Fruit fly (Drosophila melanogaster): ENCODE data around the gene Tfb4.

The Tfb4 gene

DNA sequence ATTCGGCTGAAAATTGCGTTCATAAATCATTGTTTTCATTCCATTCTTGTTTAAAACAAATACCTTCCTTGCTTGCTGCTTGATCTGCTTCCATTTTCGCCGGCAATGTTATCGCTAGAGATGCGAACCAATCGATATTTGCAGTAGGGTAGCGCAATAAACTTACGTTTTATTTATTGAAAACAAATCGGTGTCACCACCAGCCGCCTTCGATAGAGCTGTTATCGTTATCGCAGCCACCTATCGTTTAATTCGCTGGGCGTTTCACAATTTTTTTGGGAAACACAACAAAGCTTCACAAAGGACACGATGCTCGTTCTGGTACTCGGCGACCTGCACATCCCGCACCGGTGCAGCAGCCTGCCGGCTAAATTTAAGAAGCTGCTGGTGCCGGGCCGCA, at the start of gene Tfb4, which contains the start of gene Vps29:
Tfb4 (minus strand) TSS at position 124 of the 400 bp plus-strand sequence.
Vps29 (plus strand) TSS at position 213 of the 400 bp plus-strand sequence.
- TF ChIP-seq EcR (GFP tag; optimal IDR thresholded peaks at IDR 0.05) (no peak), pan (optimal IDR thresholded peaks at IDR 0.05) (no peak), usp (GFP tag; optimal IDR thresholded peaks at IDR 0.05) (no peak), psq (optimal IDR thresholded peaks at IDR 0.05) (no peak), Dll (optimal IDR thresholded peaks at IDR 0.05) (no peak), CG8478 (optimal IDR thresholded peaks at IDR 0.05) (no peak)

- no peak for TF ChIP-seq Dll (optimal IDR thresholded peaks at IDR 0.05)
- no peak for TF ChIP-seq usp (GFP tag; optimal IDR thresholded peaks at IDR 0.05)
- no peak for TF ChIP-seq psq (optimal IDR thresholded peaks at IDR 0.05)
- TF ChIP-seq CG8478 (optimal IDR thresholded peaks at IDR 0.05) = no peak
- no peak for TF ChIP-seq EcR (GFP tag; optimal IDR thresholded peaks at IDR 0.05)
- TF ChIP-seq pan (optimal IDR thresholded peaks at IDR 0.05) = no peak
Observed at dm6 chr2L:1199166-1199565, 48.7 kb upstream of the Tfb4 start, which contains the start of the genes CG5139 and CG43348. Gene CG5139 (minus strand): TSS chr2L:1199266. Gene CG43348 (plus strand): TSS chr2L:1199412.

dm6 chr2L:1185642-1186497, 35.4 kb upstream of the Tfb4 start, which contains the start of gene CG5001:
Gene CG5001 (plus strand): TSS chr2L:1185757.
- no peak for TF ChIP-seq EcR (GFP tag; optimal IDR thresholded peaks at IDR 0.05)
- TF ChIP-seq pan (optimal IDR thresholded peaks at IDR 0.05) = peak; percentile 86
- TF ChIP-seq psq (optimal IDR thresholded peaks at IDR 0.05) = no peak
- no peak for TF ChIP-seq usp (GFP tag; optimal IDR thresholded peaks at IDR 0.05)
- no peak for TF ChIP-seq CG8478 (optimal IDR thresholded peaks at IDR 0.05)
- TF ChIP-seq Dll (optimal IDR thresholded peaks at IDR 0.05) = peak; percentile 95

DNA sequence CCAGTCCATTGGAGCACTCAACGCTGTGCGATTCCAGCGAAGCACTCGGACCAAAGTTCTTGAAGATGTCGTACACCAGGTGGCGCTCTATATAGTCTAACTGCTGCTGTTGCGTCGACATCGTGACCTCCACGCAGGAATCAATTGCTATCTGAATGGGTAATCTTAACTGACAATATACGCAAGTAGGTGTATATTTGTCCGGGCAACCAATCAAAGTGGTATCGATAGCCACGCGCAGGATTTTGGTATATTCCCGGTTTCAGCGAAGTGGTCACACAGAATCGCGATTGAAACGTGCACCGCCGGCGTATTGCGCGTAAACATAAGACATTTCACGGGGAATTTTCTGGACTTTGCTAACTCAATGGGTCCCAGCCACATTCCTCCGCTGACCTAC, 33.3 kb upstream of the Tfb4 start, which contains the start of the genes CG5126 and Tgt:
CG5126 (minus strand) TSS at position 222 of the 400 bp plus-strand sequence.
Tgt (plus strand) TSS at position 267 of the 400 bp plus-strand sequence.
- TF ChIP-seq psq (optimal IDR thresholded peaks at IDR 0.05) = no peak
- no peak for TF ChIP-seq Dll (optimal IDR thresholded peaks at IDR 0.05)
- no peak for TF ChIP-seq EcR (GFP tag; optimal IDR thresholded peaks at IDR 0.05)
- no peak for TF ChIP-seq pan (optimal IDR thresholded peaks at IDR 0.05)
- TF ChIP-seq CG8478 (optimal IDR thresholded peaks at IDR 0.05) = no peak
- no peak for TF ChIP-seq usp (GFP tag; optimal IDR thresholded peaks at IDR 0.05)

dm6 chr2L:1177522-1177921, 27.0 kb upstream of the Tfb4 start, which contains the start of gene CG4896:
Gene CG4896 (plus strand): TSS chr2L:1177690.
- no peak for TF ChIP-seq pan (optimal IDR thresholded peaks at IDR 0.05)
- no peak for TF ChIP-seq Dll (optimal IDR thresholded peaks at IDR 0.05)
- TF ChIP-seq psq (optimal IDR thresholded peaks at IDR 0.05) = no peak
- no peak for TF ChIP-seq EcR (GFP tag; optimal IDR thresholded peaks at IDR 0.05)

DNA sequence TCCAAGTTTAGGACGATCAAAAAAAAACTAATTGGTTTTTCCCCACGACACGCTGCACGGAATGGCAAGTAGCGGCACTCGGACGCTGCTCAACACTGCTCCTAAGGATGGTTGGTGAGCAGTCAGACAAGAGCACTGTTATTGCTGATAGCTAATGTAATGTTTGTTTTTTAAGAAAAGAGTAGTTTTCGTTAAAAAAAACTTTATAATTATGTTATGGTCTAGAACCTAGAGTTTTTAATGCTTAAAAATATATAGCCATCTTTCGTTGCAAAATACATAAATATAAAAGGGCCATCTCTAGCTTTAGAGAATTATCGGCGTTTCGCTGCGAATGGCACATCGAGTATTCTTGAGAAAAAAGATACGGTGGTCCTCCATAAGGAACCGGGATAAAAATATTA, 22.2 kb upstream of the Tfb4 start, which contains the start of the genes Charon and CG4887:
Charon (minus strand) TSS at position 102 of the 404 bp plus-strand sequence.
CG4887 (plus strand) TSS at position 306 of the 404 bp plus-strand sequence.
- TF ChIP-seq EcR (GFP tag; optimal IDR thresholded peaks at IDR 0.05) = no peak
- TF ChIP-seq Dll (optimal IDR thresholded peaks at IDR 0.05) = no peak
- TF ChIP-seq usp (GFP tag; optimal IDR thresholded peaks at IDR 0.05) = no peak
- no peak for TF ChIP-seq psq (optimal IDR thresholded peaks at IDR 0.05)
- no peak for TF ChIP-seq pan (optimal IDR thresholded peaks at IDR 0.05)

dm6 chr2L:1169867-1170415, 19.5 kb upstream of the Tfb4 start, which contains the start of the genes CG31922 and Plap:
Gene CG31922 (plus strand): TSS chr2L:1170181.
Gene Plap (minus strand): TSS chr2L:1170365.
- TF ChIP-seq EcR (GFP tag; optimal IDR thresholded peaks at IDR 0.05) = no peak
- no peak for TF ChIP-seq pan (optimal IDR thresholded peaks at IDR 0.05)
- no peak for TF ChIP-seq psq (optimal IDR thresholded peaks at IDR 0.05)
- TF ChIP-seq CG8478 (optimal IDR thresholded peaks at IDR 0.05) = no peak
- TF ChIP-seq Dll (optimal IDR thresholded peaks at IDR 0.05) = no peak
- TF ChIP-seq usp (GFP tag; optimal IDR thresholded peaks at IDR 0.05) = no peak

DNA sequence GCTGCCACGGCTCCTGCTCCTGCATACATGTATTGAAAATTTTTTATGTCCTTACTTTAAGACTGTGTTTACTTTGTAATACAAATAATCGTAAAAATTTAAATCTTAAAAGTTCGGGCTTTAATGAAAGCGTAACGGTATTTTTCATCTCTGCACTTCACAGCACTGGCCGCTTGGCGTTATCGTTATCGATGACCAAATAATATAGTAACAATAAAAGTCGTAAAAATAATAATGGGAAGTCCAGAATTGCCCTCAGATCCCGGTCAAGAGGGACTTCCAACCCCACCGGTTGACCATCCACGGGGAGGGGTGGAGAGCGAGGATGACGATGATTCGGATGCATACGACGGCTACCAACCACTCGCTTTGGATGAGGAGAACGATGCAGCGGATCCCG, 15.8 kb upstream of the Tfb4 start, which contains the start of gene CG14341:
CG14341 (plus strand) TSS at position 181 of the 400 bp plus-strand sequence.
- no peak for TF ChIP-seq CG8478 (optimal IDR thresholded peaks at IDR 0.05)
- TF ChIP-seq Dll (optimal IDR thresholded peaks at IDR 0.05) = no peak
- TF ChIP-seq psq (optimal IDR thresholded peaks at IDR 0.05) = no peak
- no peak for TF ChIP-seq usp (GFP tag; optimal IDR thresholded peaks at IDR 0.05)
- TF ChIP-seq pan (optimal IDR thresholded peaks at IDR 0.05) = no peak
- TF ChIP-seq EcR (GFP tag; optimal IDR thresholded peaks at IDR 0.05) = no peak

dm6 chr2L:1164294-1164693, 13.8 kb upstream of the Tfb4 start, which contains the start of gene IntS14:
Gene IntS14 (plus strand): TSS chr2L:1164443.
- no peak for TF ChIP-seq psq (optimal IDR thresholded peaks at IDR 0.05)
- TF ChIP-seq pan (optimal IDR thresholded peaks at IDR 0.05) = no peak

DNA sequence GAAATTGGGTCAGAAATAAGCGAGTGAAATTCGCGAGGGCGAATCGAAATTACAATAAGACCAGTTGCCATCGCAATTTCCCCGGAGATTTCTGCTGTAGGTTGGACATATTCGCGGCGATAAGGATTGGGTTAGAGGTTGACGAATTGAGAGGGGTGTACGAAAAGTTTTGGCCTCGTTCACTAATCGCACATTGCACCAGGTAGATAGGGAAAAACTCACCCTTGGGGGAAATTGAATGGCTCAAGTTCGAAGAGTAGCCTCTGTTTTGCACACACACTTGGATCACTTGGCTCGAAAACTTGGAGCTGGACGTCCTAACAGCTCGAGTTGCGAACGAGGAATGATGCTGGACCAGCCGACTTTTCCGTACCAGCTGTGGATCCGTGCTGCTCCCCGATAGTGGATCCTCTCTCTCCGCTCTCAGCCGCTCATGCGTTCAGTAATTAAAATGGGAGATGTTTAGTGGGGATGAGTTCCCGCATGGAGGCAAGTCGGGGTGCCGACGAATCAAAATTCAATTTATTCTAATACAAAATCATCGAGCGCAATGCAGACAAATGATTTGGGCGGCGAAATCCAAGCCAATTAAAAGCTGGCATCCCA, 13.2 kb upstream of the Tfb4 start, which contains the start of gene CG5080:
CG5080 (minus strand) TSS at position 349 of the 606 bp plus-strand sequence.
- no peak for TF ChIP-seq Dll (optimal IDR thresholded peaks at IDR 0.05)
- TF ChIP-seq CG8478 (optimal IDR thresholded peaks at IDR 0.05) = no peak
- no peak for TF ChIP-seq EcR (GFP tag; optimal IDR thresholded peaks at IDR 0.05)
- no peak for TF ChIP-seq pan (optimal IDR thresholded peaks at IDR 0.05)
- TF ChIP-seq usp (GFP tag; optimal IDR thresholded peaks at IDR 0.05) = no peak
- no peak for TF ChIP-seq psq (optimal IDR thresholded peaks at IDR 0.05)
